Fruit fly (Drosophila melanogaster) S2 (cell line): ENCODE results near the gene Rpn11.

Experiments used
- CG8478 ChIP-seq: fragments of >200 bp; optimal IDR thresholded peaks from 2 replicates; lab custom pipeline; 2018
- CTCF ChIP-seq, 2 experiments: fragments of >200 bp; optimal IDR thresholded peaks; 2 replicates each; lab custom pipeline; 2018

DNA sequence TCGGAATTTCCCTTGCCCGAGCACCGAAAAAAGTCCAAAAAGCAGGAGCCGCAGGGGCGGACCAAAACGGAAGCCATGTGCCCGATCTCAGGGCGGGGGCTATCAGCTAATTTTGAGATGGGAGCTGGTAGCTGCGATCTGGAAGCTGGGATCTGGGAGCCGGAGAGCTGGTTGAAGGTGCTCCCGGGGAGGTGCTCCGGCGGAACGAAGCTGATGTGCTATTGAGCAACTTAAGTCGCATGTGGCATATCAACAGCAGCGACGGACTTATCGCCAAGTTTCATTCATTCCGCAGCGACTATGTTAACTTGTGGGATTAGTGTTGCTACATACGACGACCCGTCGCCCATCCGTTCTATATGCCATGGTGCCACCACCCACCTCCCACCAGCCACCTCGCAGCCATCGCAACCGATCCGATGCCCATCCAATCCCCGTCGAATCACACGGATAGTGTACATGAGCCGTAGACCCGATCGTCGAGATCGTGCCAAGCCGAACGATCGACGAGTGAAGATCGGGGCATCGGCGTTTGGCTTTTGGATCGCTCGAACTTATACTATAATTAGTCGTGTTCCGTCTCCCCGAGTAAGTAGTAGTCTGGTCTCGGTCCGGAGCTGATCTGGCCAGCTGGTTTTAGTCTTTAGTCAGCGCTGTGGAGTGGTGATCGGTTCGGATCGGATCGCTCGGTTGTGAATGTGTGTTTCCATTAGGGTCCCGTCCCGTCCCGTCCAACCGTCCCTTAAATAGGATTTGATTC, 30.4 kb downstream of the Rpn11 start, which contains the start of gene Col4a1:
- TF ChIP-seq CG8478 (lab: Kevin White, UChicago) (no peak), CTCF (optimal IDR thresholded peaks at IDR 0.05; lab: Kevin White, UChicago) (no peak)
